Worm (Caenorhabditis elegans) whole organism, early embryonic: ENCODE results near the gene kin-18.

Experiments used
- B0310.2 ChIP-seq: sonication (generic microtip); optimal IDR thresholded peaks from 2 replicates; lab custom pipeline; 2016; ENCODE audit warnings: mild to moderate bottlenecking, missing genetic modification characterization, missing compliant biosample characterization
- F13C5.2 ChIP-seq: sonication (generic microtip); optimal IDR thresholded peaks from 2 replicates; lab custom pipeline; 2017; ENCODE audit warnings: mild to moderate bottlenecking, missing genetic modification characterization, inconsistent platforms, missing compliant biosample characterization
- aly-1 ChIP-seq: sonication (generic microtip); optimal IDR thresholded peaks from 2 replicates; lab custom pipeline; 2016; ENCODE audit warnings: missing genetic modification characterization, missing compliant biosample characterization
- ama-1 ChIP-seq: fragments of 150-350 bp; optimal IDR thresholded peaks from 2 replicates; lab custom pipeline; 2014
- ceh-13 ChIP-seq: fragments of 200-800 bp; sonication (Bioruptor generic); optimal IDR thresholded peaks from 2 replicates; lab custom pipeline; 2018; ENCODE audit warnings: mild to moderate bottlenecking, missing genetic modification characterization, missing compliant biosample characterization
- ceh-36 ChIP-seq: sonication (generic microtip); optimal IDR thresholded peaks from 2 replicates; lab custom pipeline; 2016; ENCODE audit warnings: missing genetic modification characterization, inconsistent platforms, missing compliant biosample characterization
- ets-7 ChIP-seq: sonication (generic microtip); optimal IDR thresholded peaks from 2 replicates; lab custom pipeline; 2016; ENCODE audit warnings: missing genotype, missing genetic modification characterization, missing compliant biosample characterization
- flt-1 ChIP-seq: fragments of 200-800 bp; sonication (Bioruptor generic); IDR thresholded peaks from 2 replicates; pipeline ENCODE4 v1.3.6; 2022; ENCODE audit warnings: missing genetic modification characterization, missing compliant biosample characterization
- hmbx-1 ChIP-seq: sonication (generic microtip); optimal IDR thresholded peaks from 2 replicates; lab custom pipeline; 2016; ENCODE audit warnings: mild to moderate bottlenecking, missing genetic modification characterization, missing compliant biosample characterization
- hmg-4 ChIP-seq: fragments of 200-800 bp; sonication (Bioruptor generic); optimal IDR thresholded peaks from 2 replicates; lab custom pipeline; 2018; ENCODE audit warnings: mild to moderate bottlenecking, missing genetic modification characterization, missing compliant biosample characterization
- hnd-1 ChIP-seq: sonication (generic microtip); optimal IDR thresholded peaks from 2 replicates; lab custom pipeline; 2016; ENCODE audit warnings: missing genetic modification characterization, missing compliant biosample characterization
- pes-1 ChIP-seq: fragments of 200-800 bp; sonication (Bioruptor generic); IDR thresholded peaks from 2 replicates; pipeline ENCODE4 v1.3.6; 2022; ENCODE audit warnings: missing genetic modification reagents, missing genetic modification characterization, missing compliant biosample characterization
- scrt-1 ChIP-seq: fragments of 200-800 bp; sonication (Bioruptor generic); IDR thresholded peaks from 2 replicates; pipeline ENCODE4 v1.3.6; 2022; ENCODE audit warnings: missing genetic modification characterization, missing compliant biosample characterization
- sea-1 ChIP-seq: fragments of 200-800 bp; sonication (Bioruptor generic); conservative IDR thresholded peaks from 2 replicates; pipeline ENCODE4 v1.3.6; 2022; ENCODE audit warnings: missing genetic modification characterization, missing compliant biosample characterization
- tbx-11 ChIP-seq: fragments of 200-800 bp; sonication (Bioruptor generic); IDR thresholded peaks from 2 replicates; pipeline ENCODE4 v1.3.6; 2022; ENCODE audit warnings: missing genetic modification characterization, missing compliant biosample characterization
- tbx-37 ChIP-seq: fragments of 200-800 bp; sonication (Bioruptor generic); conservative IDR thresholded peaks from 2 replicates; pipeline ENCODE4 v1.3.6; 2022; ENCODE audit warnings: missing genetic modification reagents, missing genetic modification characterization, missing compliant biosample characterization
- tra-4 ChIP-seq: sonication (generic microtip); optimal IDR thresholded peaks from 2 replicates; lab custom pipeline; 2017; ENCODE audit warnings: missing genetic modification characterization, missing compliant biosample characterization

Gene kin-18

ce11 chrIII:6118320-6118719, at the start of gene kin-18:
TSS of gene kin-18 (plus strand) at chrIII:6118620.
- TF ChIP-seq scrt-1 (GFP tag; lab: Robert Waterston, UW) (no peak), flt-1 (GFP tag; lab: Robert Waterston, UW) (no peak), ets-7 (tag; lab: Kevin White, UChicago) (no peak), tbx-37 (no peak), ama-1 (lab: Kevin White, UChicago) (no peak), tbx-11 (GFP tag; lab: Robert Waterston, UW) (no peak), ceh-36 (tag; lab: Kevin White, UChicago) (no peak), hmbx-1 (no peak), hmg-4 (no peak), F13C5.2 (no peak), ceh-13 (no peak), B0310.2 (no peak), tra-4 (tag; lab: Kevin White, UChicago) (no peak), hnd-1 (tag; lab: Kevin White, UChicago) (no peak), sea-1 (no peak), aly-1 (tag; lab: Kevin White, UChicago) (no peak), pes-1 (no peak)

ce11 chrIII:6072937-6073336, 45.5 kb upstream of the kin-18 start:
- TF ChIP-seq tbx-37: no peak
- no peak for TF ChIP-seq ama-1 (lab: Kevin White, UChicago)
- no peak for TF ChIP-seq B0310.2
- no peak for TF ChIP-seq scrt-1 (GFP tag; lab: Robert Waterston, UW)
- no peak for TF ChIP-seq ceh-13
- no peak for TF ChIP-seq ets-7 (tag; lab: Kevin White, UChicago)
- no peak for TF ChIP-seq aly-1 (tag; lab: Kevin White, UChicago)
- TF ChIP-seq ceh-36 (tag; lab: Kevin White, UChicago): no peak
- TF ChIP-seq tbx-11 (GFP tag; lab: Robert Waterston, UW): no peak
- no peak for TF ChIP-seq pes-1
- TF ChIP-seq sea-1: no peak
- TF ChIP-seq hnd-1 (tag; lab: Kevin White, UChicago): no peak
- TF ChIP-seq hmg-4: no peak
- TF ChIP-seq flt-1 (GFP tag; lab: Robert Waterston, UW): no peak
- no peak for TF ChIP-seq tra-4 (tag; lab: Kevin White, UChicago)
- no peak for TF ChIP-seq hmbx-1
- no peak for TF ChIP-seq F13C5.2

- TF ChIP-seq tra-4 (tag; lab: Kevin White, UChicago): no peak
- TF ChIP-seq F13C5.2: peak; percentile 4
Measured at ce11 chrIII:6073673-6074331, 44.6 kb upstream of the kin-18 start.

DNA sequence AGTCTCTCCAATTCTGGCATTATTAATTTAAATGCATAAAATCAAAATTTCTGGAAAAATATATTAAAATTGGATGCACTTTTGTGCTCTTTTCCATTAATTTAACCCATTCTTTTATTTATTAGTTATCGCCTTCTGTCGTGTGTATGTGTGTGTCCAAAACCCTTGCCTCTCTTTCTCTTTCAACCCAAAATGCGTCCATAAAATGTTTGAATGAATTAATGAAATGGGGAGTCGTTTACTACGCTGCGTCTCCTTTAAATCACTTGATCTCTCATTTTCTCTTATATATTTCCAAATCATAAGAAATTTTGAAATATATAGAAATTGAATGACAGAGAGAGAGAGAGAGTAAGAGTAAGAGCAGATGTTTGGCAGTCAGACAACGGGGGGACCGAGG, 40.4 kb upstream of the kin-18 start:
- TF ChIP-seq ets-7 (tag; lab: Kevin White, UChicago) (no peak), F13C5.2 (no peak), tbx-11 (GFP tag; lab: Robert Waterston, UW) (no peak), hmbx-1 (no peak), aly-1 (tag; lab: Kevin White, UChicago) (no peak), flt-1 (GFP tag; lab: Robert Waterston, UW) (no peak), ama-1 (lab: Kevin White, UChicago) (no peak), sea-1 (no peak), hnd-1 (tag; lab: Kevin White, UChicago) (no peak), scrt-1 (GFP tag; lab: Robert Waterston, UW) (no peak), tra-4 (tag; lab: Kevin White, UChicago) (no peak), tbx-37 (no peak), hmg-4 (no peak), B0310.2 (no peak), ceh-36 (tag; lab: Kevin White, UChicago) (no peak), pes-1 (no peak), ceh-13 (no peak)

ce11 chrIII:6078917-6079316, 39.5 kb upstream of the kin-18 start:
- TF ChIP-seq ceh-36 (tag; lab: Kevin White, UChicago): no peak

DNA sequence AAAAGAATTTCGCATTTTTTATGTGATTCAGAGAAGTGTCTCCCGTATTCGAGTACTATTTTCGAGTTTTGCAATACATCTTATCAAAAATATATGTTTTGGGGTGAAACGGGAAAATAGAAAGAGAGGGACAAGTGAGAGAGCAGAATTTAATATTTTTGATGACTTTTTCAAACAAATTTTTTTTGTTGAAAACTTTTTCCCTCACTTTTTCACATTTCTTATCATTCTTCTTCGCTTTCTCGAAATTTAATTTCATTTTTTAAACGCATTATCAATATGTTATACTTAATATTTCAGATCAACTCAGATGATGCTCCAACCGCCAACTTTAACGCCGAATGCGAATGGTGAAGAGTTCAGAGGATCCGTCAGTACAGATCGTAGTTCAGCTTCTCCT, 38.2 kb upstream of the kin-18 start, which contains the start of gene attf-4:
TSS of gene attf-4 (plus strand) at position 301 of the 400 bp plus-strand sequence.
- no peak for TF ChIP-seq ceh-36 (tag; lab: Kevin White, UChicago)
- no peak for TF ChIP-seq tra-4 (tag; lab: Kevin White, UChicago)
- TF ChIP-seq B0310.2: no peak
- no peak for TF ChIP-seq aly-1 (tag; lab: Kevin White, UChicago)
- TF ChIP-seq tbx-11 (GFP tag; lab: Robert Waterston, UW): no peak
- TF ChIP-seq ama-1 (lab: Kevin White, UChicago): no peak

ce11 chrIII:6085311-6085710, 33.1 kb upstream of the kin-18 start:
- no peak for TF ChIP-seq B0310.2
- no peak for TF ChIP-seq scrt-1 (GFP tag; lab: Robert Waterston, UW)
- no peak for TF ChIP-seq tra-4 (tag; lab: Kevin White, UChicago)
- no peak for TF ChIP-seq F13C5.2
- TF ChIP-seq flt-1 (GFP tag; lab: Robert Waterston, UW): no peak
- TF ChIP-seq tbx-11 (GFP tag; lab: Robert Waterston, UW): no peak
- no peak for TF ChIP-seq hmg-4
- no peak for TF ChIP-seq sea-1
- no peak for TF ChIP-seq ama-1 (lab: Kevin White, UChicago)
- TF ChIP-seq ets-7 (tag; lab: Kevin White, UChicago): no peak
- TF ChIP-seq aly-1 (tag; lab: Kevin White, UChicago): no peak
- TF ChIP-seq tbx-37: no peak
- TF ChIP-seq hnd-1 (tag; lab: Kevin White, UChicago): no peak
- TF ChIP-seq pes-1: no peak
- no peak for TF ChIP-seq ceh-13

DNA sequence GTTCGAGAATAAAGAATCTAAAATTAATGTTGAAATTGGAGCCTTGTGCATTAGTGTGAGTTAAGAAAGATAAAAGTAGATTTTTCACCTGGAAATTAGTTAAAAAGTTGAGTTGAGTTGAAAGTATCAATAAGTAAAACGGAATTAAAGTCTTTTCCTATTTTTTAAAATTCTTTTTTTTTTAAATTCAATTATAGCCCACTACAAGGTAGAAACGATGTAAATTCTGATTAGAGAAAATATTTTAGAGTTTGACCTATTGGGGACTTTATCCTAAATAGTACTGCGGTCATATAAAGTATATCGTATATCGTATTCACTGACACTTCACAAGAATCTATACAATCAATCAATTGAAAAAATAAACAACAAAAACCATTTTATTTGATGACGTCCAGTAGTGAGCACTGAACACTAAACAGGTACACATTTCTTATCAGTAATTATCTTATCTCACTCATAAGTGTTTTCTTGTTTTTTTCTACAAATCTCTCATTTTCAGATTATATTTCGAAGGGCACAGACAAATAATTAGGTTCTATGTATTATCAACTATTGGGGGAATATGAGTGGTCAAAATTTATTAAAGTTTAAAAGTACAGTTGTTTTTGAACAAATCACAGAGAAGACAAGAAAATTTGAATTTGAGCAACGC, 30.6 kb upstream of the kin-18 start, which contains the start of gene wht-1:
TSS of gene wht-1 (minus strand) at position 51 of the 655 bp plus-strand sequence.
- TF ChIP-seq pes-1 (no peak), ceh-13 (no peak), ets-7 (tag; lab: Kevin White, UChicago) (no peak), B0310.2 (no peak)
